Worm (Caenorhabditis elegans) whole organism, early embryonic: Measurements from ENCODE around the gene kin-20.

Source experiments
- B0310.2 ChIP-seq: sonication (generic microtip); optimal IDR thresholded peaks from 2 replicates; lab custom pipeline; 2016; ENCODE audit warnings: mild to moderate bottlenecking, missing genetic modification characterization, missing compliant biosample characterization
- F13C5.2 ChIP-seq: sonication (generic microtip); optimal IDR thresholded peaks from 2 replicates; lab custom pipeline; 2017; ENCODE audit warnings: mild to moderate bottlenecking, missing genetic modification characterization, inconsistent platforms, missing compliant biosample characterization
- ama-1 ChIP-seq: fragments of 150-350 bp; optimal IDR thresholded peaks from 2 replicates; lab custom pipeline; 2014
- ets-7 ChIP-seq: sonication (generic microtip); optimal IDR thresholded peaks from 2 replicates; lab custom pipeline; 2016; ENCODE audit warnings: missing genotype, missing genetic modification characterization, missing compliant biosample characterization
- flt-1 ChIP-seq: fragments of 200-800 bp; sonication (Bioruptor generic); IDR thresholded peaks from 2 replicates; pipeline ENCODE4 v1.3.6; 2022; ENCODE audit warnings: missing genetic modification characterization, missing compliant biosample characterization
- hmbx-1 ChIP-seq: sonication (generic microtip); optimal IDR thresholded peaks from 2 replicates; lab custom pipeline; 2016; ENCODE audit warnings: mild to moderate bottlenecking, missing genetic modification characterization, missing compliant biosample characterization
- scrt-1 ChIP-seq: fragments of 200-800 bp; sonication (Bioruptor generic); IDR thresholded peaks from 2 replicates; pipeline ENCODE4 v1.3.6; 2022; ENCODE audit warnings: missing genetic modification characterization, missing compliant biosample characterization
- tbx-11 ChIP-seq: fragments of 200-800 bp; sonication (Bioruptor generic); IDR thresholded peaks from 2 replicates; pipeline ENCODE4 v1.3.6; 2022; ENCODE audit warnings: missing genetic modification characterization, missing compliant biosample characterization

- TF ChIP-seq scrt-1 (GFP tag; lab: Robert Waterston, UW) (no peak), flt-1 (GFP tag; lab: Robert Waterston, UW) (no peak), ama-1 (lab: Kevin White, UChicago) (no peak), tbx-11 (GFP tag; lab: Robert Waterston, UW) (no peak), hmbx-1 (tag; lab: Kevin White, UChicago) (no peak), F13C5.2 (tag; lab: Kevin White, UChicago) (no peak), B0310.2 (tag; lab: Kevin White, UChicago) (no peak), ets-7 (tag; lab: Kevin White, UChicago) (no peak)
These were observed 1.7 kb upstream of the kin-20 start for ce11 chrX:15279301-15279700.
